Fruit fly (Drosophila melanogaster) whole organism, embryonic: ENCODE data around the gene Dbp21E2.

Experiments used
- CG12155 ChIP-seq: fragments of 200-800 bp; sonication (Bioruptor generic); optimal IDR thresholded peaks from 3 replicates; lab custom pipeline; 2016; ENCODE audit warnings: missing biosample characterization, missing genetic modification characterization
- CG1603 ChIP-seq: fragments of 200-800 bp; sonication (Bioruptor generic); optimal IDR thresholded peaks from 2 replicates; lab custom pipeline; 2019; ENCODE audit warnings: missing biosample characterization, mild to moderate bottlenecking, missing genetic modification characterization, moderate library complexity
- CG17802 ChIP-seq: fragments of 200-800 bp; sonication (Bioruptor generic); optimal IDR thresholded peaks from 2 replicates; lab custom pipeline; 2018; ENCODE audit warnings: missing biosample characterization, mild to moderate bottlenecking, missing genetic modification characterization, moderate library complexity
- CG5953 ChIP-seq: fragments of 200-800 bp; sonication (Bioruptor generic); IDR thresholded peaks from 2 replicates; pipeline ENCODE4 v1.3.6; 2022; ENCODE audit warnings: missing biosample characterization, missing genetic modification characterization
- HLH3B ChIP-seq: fragments of 200-800 bp; sonication (Bioruptor generic); IDR thresholded peaks from 2 replicates; pipeline ENCODE4 v1.3.6; 2022; ENCODE audit warnings: missing biosample characterization, missing genetic modification characterization
- MESR4 ChIP-seq: fragments of 200-800 bp; sonication (Bioruptor generic); optimal IDR thresholded peaks from 2 replicates; lab custom pipeline; 2018; ENCODE audit warnings: missing biosample characterization, mild to moderate bottlenecking, missing genetic modification characterization, moderate library complexity
- nerfin-2 ChIP-seq: fragments of 200-800 bp; sonication (Bioruptor generic); IDR thresholded peaks from 2 replicates; pipeline ENCODE4 v1.3.6; 2022; ENCODE audit warnings: missing biosample characterization, missing genetic modification characterization; ENCODE audit not compliant: partially characterized antibody

DNA sequence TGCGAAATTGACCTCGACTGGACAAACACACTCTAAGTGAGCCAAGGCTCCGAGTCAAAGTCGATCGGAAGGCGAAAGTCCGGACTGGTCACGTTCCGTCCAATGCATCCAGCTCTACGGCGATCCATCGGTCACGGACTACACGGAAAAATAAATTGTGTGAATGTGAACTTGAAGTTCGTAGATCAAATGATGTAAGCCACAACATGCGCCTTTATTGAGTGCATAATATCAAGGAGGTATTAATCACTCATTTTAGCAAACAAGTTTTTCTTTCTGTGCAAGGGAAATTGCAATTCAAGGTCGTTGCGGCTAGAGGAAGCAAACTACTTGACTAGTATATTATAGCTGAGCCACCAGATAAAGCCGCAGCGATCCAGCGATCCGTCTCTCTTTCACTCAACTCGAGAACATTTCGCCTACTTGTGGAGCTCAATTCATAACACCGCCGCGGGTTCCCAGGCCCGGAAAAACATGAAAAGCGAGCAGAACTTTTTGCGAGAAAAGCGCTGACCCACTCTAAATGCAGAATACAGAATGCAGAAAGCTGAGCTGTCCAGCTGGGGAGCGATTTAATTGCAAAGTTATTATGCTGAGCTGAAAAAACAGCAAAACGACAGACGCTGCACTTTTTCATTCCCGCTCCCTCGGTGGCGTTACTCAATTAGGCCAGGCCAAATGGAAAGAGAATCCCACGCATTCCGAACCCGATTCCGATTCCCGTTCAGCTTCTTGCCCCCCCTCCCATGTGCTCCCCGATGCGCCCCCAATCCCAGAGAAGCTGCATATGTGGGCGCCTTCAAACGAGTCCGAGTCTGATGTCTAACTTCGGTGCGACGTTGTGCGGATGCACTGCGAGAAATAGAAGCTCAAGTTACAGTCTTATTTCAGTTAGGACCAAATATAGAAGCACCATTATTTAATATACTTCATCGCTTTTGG, 32.7 kb downstream of the Dbp21E2 start:
- TF ChIP-seq CG17802 (no peak), HLH3B (GFP tag; lab: Robert Waterston, UW) (0 out of 2 replicates have a peak, but pooled peaks have one; percentile 11), CG1603 (tag; lab: Kevin White, UChicago) (no peak), CG12155 (GFP tag; lab: Kevin White, UChicago) (no peak), nerfin-2 (GFP tag; lab: Robert Waterston, UW) (no peak), CG5953 (GFP tag; lab: Robert Waterston, UW) (no peak), MESR4 (no peak)
